Worm (Caenorhabditis elegans) whole organism, L4 larva: ENCODE data around the gene acl-5.

Experiments used
- F37D6.2 ChIP-seq: sonication (generic microtip); optimal IDR thresholded peaks from 2 replicates; lab custom pipeline; 2016; ENCODE audit warnings: mild to moderate bottlenecking, missing genetic modification characterization, missing compliant biosample characterization
- F44E2.7 ChIP-seq: fragments of 200-800 bp; sonication (Bioruptor generic); IDR thresholded peaks from 2 replicates; pipeline ENCODE4 v2.1.2; 2022; ENCODE audit warnings: missing genetic modification characterization, missing compliant biosample characterization
- ZK337.2 ChIP-seq: fragments of 200-800 bp; sonication (Bioruptor generic); IDR thresholded peaks from 2 replicates; pipeline ENCODE4 v1.3.6; 2022; ENCODE audit warnings: missing genetic modification reagents, missing genetic modification characterization, missing compliant biosample characterization
- aha-1 ChIP-seq: fragments of 150-350 bp; peaks from one replicate; lab custom pipeline; 2014; ENCODE audit warnings: missing biosample characterization, missing genetic modification characterization
- aly-2 ChIP-seq: sonication (generic microtip); optimal IDR thresholded peaks from 2 replicates; lab custom pipeline; 2018; ENCODE audit warnings: missing biosample characterization, missing genetic modification characterization
- ceh-20 ChIP-seq: fragments of 200-800 bp; sonication (Bioruptor generic); IDR thresholded peaks from 2 replicates; pipeline ENCODE4 v1.3.6; 2022; ENCODE audit warnings: missing genetic modification reagents, missing genetic modification characterization, missing compliant biosample characterization
- ceh-32 ChIP-seq: sonication (generic microtip); optimal IDR thresholded peaks from 2 replicates; lab custom pipeline; 2016; ENCODE audit warnings: mild to moderate bottlenecking, missing genetic modification characterization, missing compliant biosample characterization; ENCODE audit not compliant: poor library complexity
- cey-2 ChIP-seq: sonication (generic microtip); optimal IDR thresholded peaks from 3 replicates; lab custom pipeline; 2017; ENCODE audit warnings: missing genetic modification characterization, mild to moderate bottlenecking, missing compliant biosample characterization, antibody characterized with exemption, borderline replicate concordance; ENCODE audit not compliant: insufficient read depth
- daf-19 ChIP-seq: fragments of 200-800 bp; sonication (Bioruptor generic); conservative IDR thresholded peaks from 2 replicates; pipeline ENCODE4 v1.3.6; 2022; ENCODE audit warnings: missing genetic modification characterization, missing compliant biosample characterization
- duxl-1 ChIP-seq: sonication (generic microtip); optimal IDR thresholded peaks from 2 replicates; lab custom pipeline; 2016; ENCODE audit warnings: mild to moderate bottlenecking, missing genetic modification characterization, moderate library complexity, missing compliant biosample characterization; ENCODE audit not compliant: poor library complexity
- dve-1 ChIP-seq: sonication (generic microtip); optimal IDR thresholded peaks from 2 replicates; lab custom pipeline; 2017; ENCODE audit warnings: antibody characterized with exemption, mild to moderate bottlenecking, missing genetic modification characterization, missing compliant biosample characterization; ENCODE audit not compliant: insufficient read depth
- egl-27 ChIP-seq: sonication (generic microtip); optimal IDR thresholded peaks from 3 replicates; lab custom pipeline; 2017; ENCODE audit warnings: missing biosample characterization, missing genetic modification reagents, missing genetic modification characterization
- fos-1 ChIP-seq: fragments of 150-350 bp; optimal IDR thresholded peaks from 2 replicates; lab custom pipeline; 2014; ENCODE audit warnings: missing biosample characterization, missing genetic modification characterization
- gei-8 ChIP-seq: fragments of 200-800 bp; sonication (Bioruptor generic); optimal IDR thresholded peaks from 2 replicates; lab custom pipeline; 2018; ENCODE audit warnings: mild to moderate bottlenecking, missing genetic modification characterization, missing compliant biosample characterization
- hif-1 ChIP-seq, 2 experiments: sonication (generic microtip); optimal IDR thresholded peaks; 2 replicates each; lab custom pipeline; 2016 to 2017; ENCODE audit warnings: missing compliant biosample characterization in 2 of 2, missing genetic modification characterization in 2 of 2, missing genetic modification reagents in 2 of 2, missing genotype in 2 of 2, mild to moderate bottlenecking in 1 of 2
- hlh-11 ChIP-seq: fragments of 200-800 bp; sonication (Bioruptor generic); optimal IDR thresholded peaks from 2 replicates; lab custom pipeline; 2018; ENCODE audit warnings: mild to moderate bottlenecking, missing genetic modification characterization, missing compliant biosample characterization
- hlh-30 ChIP-seq: sonication (generic microtip); optimal IDR thresholded peaks from 2 replicates; lab custom pipeline; 2017; ENCODE audit warnings: antibody characterized with exemption, mild to moderate bottlenecking, missing genetic modification characterization, missing compliant biosample characterization; ENCODE audit not compliant: insufficient read depth
- jun-1 ChIP-seq: fragments of 150-350 bp; optimal IDR thresholded peaks from 2 replicates; lab custom pipeline; 2014; ENCODE audit warnings: missing biosample characterization, missing genetic modification reagents, missing genetic modification characterization
- lim-7 ChIP-seq: fragments of 200-800 bp; sonication (Bioruptor generic); IDR thresholded peaks from 2 replicates; pipeline ENCODE4 v1.3.6; 2022; ENCODE audit warnings: missing genetic modification characterization, missing compliant biosample characterization
- lin-38 ChIP-seq: fragments of 200-800 bp; sonication (Bioruptor generic); IDR thresholded peaks from 2 replicates; pipeline ENCODE4 v1.3.6; 2022; ENCODE audit warnings: missing genetic modification reagents, missing genetic modification characterization, missing compliant biosample characterization
- mdt-29 ChIP-seq: fragments of 200-800 bp; sonication (Bioruptor generic); IDR thresholded peaks from 2 replicates; pipeline ENCODE4 v1.3.6; 2022; ENCODE audit warnings: missing genetic modification reagents, missing genetic modification characterization, missing compliant biosample characterization
- pha-4 ChIP-seq, 2 experiments: fragments of 150-350 bp in 1 of 2; fragments of 200-800 bp in 1 of 2; sonication (Bioruptor generic) in 1 of 2; IDR thresholded peaks in 1 of 2; optimal IDR thresholded peaks in 1 of 2; 2 replicates each; pipeline versions ENCODE4 v1.3.6 to Lab custom; 2014 to 2022; ENCODE audit warnings: missing genetic modification characterization in 2 of 2, missing genetic modification reagents in 2 of 2, missing biosample characterization in 1 of 2, missing compliant biosample characterization in 1 of 2
- pqm-1 ChIP-seq: sonication (generic microtip); optimal IDR thresholded peaks from 2 replicates; lab custom pipeline; 2017; ENCODE audit warnings: missing biosample characterization, missing genetic modification characterization
- set-16 ChIP-seq: fragments of 200-800 bp; sonication (Bioruptor generic); IDR thresholded peaks from 2 replicates; pipeline ENCODE4 v1.3.6; 2022; ENCODE audit warnings: missing genetic modification reagents, missing genetic modification characterization, missing compliant biosample characterization
- snpc-1.2 ChIP-seq: fragments of 200-800 bp; sonication (Bioruptor generic); IDR thresholded peaks from 2 replicates; pipeline ENCODE4 v1.3.6; 2022; ENCODE audit warnings: missing genetic modification reagents, missing genetic modification characterization, missing compliant biosample characterization
- snpc-4 ChIP-seq: fragments of 150-350 bp; optimal IDR thresholded peaks from 2 replicates; lab custom pipeline; 2014; ENCODE audit warnings: missing biosample characterization, missing genetic modification characterization
- tra-1 ChIP-seq: fragments of 200-800 bp; sonication (Bioruptor generic); IDR thresholded peaks from 2 replicates; pipeline ENCODE4 v1.3.6; 2022; ENCODE audit warnings: missing genetic modification reagents, missing genetic modification characterization, missing compliant biosample characterization
- unc-62 ChIP-seq, 3 experiments: fragments of 150-350 bp in 1 of 3; sonication (generic microtip); optimal IDR thresholded peaks in 2 of 3; peaks in 1 of 3; 1 replicate in 1 of 3; 2 replicates in 2 of 3; lab custom pipeline; 2014 to 2017; ENCODE audit warnings: missing biosample characterization in 3 of 3, missing genetic modification characterization in 3 of 3, missing genetic modification reagents in 3 of 3, missing genotype in 1 of 3
- zfp-3 ChIP-seq: fragments of 200-800 bp; sonication (Bioruptor generic); conservative IDR thresholded peaks from 2 replicates; pipeline ENCODE4 v1.3.6; 2022; ENCODE audit warnings: missing genetic modification reagents, missing genetic modification characterization, missing compliant biosample characterization
- ztf-11 ChIP-seq: fragments of 150-350 bp; optimal IDR thresholded peaks from 2 replicates; lab custom pipeline; 2014; ENCODE audit warnings: missing biosample characterization, missing genetic modification characterization

acl-5 gene

ce11 chrX:10321401-10321800 lies 5.9 kb downstream of the acl-5 start:
- TF ChIP-seq pqm-1 (tag; lab: Kevin White, UChicago) (no peak), set-16 (GFP tag; lab: Robert Waterston, UW) (peak; percentile 79), lim-7 (GFP tag; lab: Robert Waterston, UW) (no peak), cey-2 (tag; lab: Kevin White, UChicago) (no peak), dve-1 (tag; lab: Kevin White, UChicago) (no peak), aly-2 (tag; lab: Kevin White, UChicago) (no peak), mdt-29 (GFP tag; lab: Robert Waterston, UW) (no peak), aha-1 (peak; percentile 93), snpc-4 (no peak), ceh-32 (tag; lab: Kevin White, UChicago) (no peak), hlh-11 (no peak)

- TF ChIP-seq lin-38 = no peak
- TF ChIP-seq unc-62 (GFP tag; optimal IDR thresholded peaks at IDR 0.05 in 1 of 2; lab: Kevin White, UChicago) = peak in 1 of 2 experiments; percentile 65
- no peak for TF ChIP-seq unc-62 (tag; optimal IDR thresholded peaks at IDR 0.05; lab: Kevin White, UChicago)
- TF ChIP-seq egl-27 (tag; lab: Kevin White, UChicago) = no peak
- TF ChIP-seq dve-1 (tag; lab: Kevin White, UChicago) = no peak
- TF ChIP-seq fos-1 (tag; lab: Kevin White, UChicago) = no peak
- no peak for TF ChIP-seq duxl-1 (tag; lab: Kevin White, UChicago)
Measured at ce11 chrX:10319653-10320052, 7.6 kb downstream of the acl-5 start.

- TF ChIP-seq lin-38 = no peak
- TF ChIP-seq hif-1 (tag; optimal IDR thresholded peaks at IDR 0.05; lab: Kevin White, UChicago) = no peak
- peak; percentile 68 for TF ChIP-seq aha-1
- TF ChIP-seq pha-4 (GFP tag; IDR thresholded peaks at IDR 0.05; lab: Robert Waterston, UW) = no peak
- TF ChIP-seq pha-4 (tag; optimal IDR thresholded peaks at IDR 0.05; lab: Kevin White, UChicago) = no peak
- no peak for TF ChIP-seq hlh-30 (tag; lab: Kevin White, UChicago)
- no peak for TF ChIP-seq ZK337.2 (GFP tag; lab: Robert Waterston, UW)
- TF ChIP-seq F44E2.7 (GFP tag; lab: Robert Waterston, UW) = no peak
- TF ChIP-seq, all 104 proteins: peak for 1
Measured at ce11 chrX:10318437-10318836, 8.8 kb downstream of the acl-5 start.

ce11 chrX:10317565-10317964 lies 9.7 kb downstream of the acl-5 start, which contains the start of gene R07E3.6:
TSS of gene R07E3.6 (plus strand) at chrX:10317722.
- TF ChIP-seq jun-1 (tag; lab: Kevin White, UChicago) (no peak), ceh-32 (tag; lab: Kevin White, UChicago) (no peak), F37D6.2 (tag; lab: Kevin White, UChicago) (no peak), zfp-3 (GFP tag; lab: Robert Waterston, UW) (no peak), unc-62 (GFP tag; optimal IDR thresholded peaks at IDR 0.05 in 1 of 2; lab: Kevin White, UChicago) (peak in 1 of 2 experiments; percentile 34), unc-62 (tag; optimal IDR thresholded peaks at IDR 0.05; lab: Kevin White, UChicago) (no peak)

- TF ChIP-seq tra-1 (GFP tag; lab: Robert Waterston, UW) = no peak
- TF ChIP-seq snpc-1.2 (GFP tag; lab: Robert Waterston, UW) = no peak
- TF ChIP-seq unc-62 (GFP tag; optimal IDR thresholded peaks at IDR 0.05 in 1 of 2; lab: Kevin White, UChicago) = no peak
- TF ChIP-seq unc-62 (tag; optimal IDR thresholded peaks at IDR 0.05; lab: Kevin White, UChicago) = no peak
- TF ChIP-seq gei-8 = no peak
- no peak for TF ChIP-seq ztf-11 (tag; lab: Kevin White, UChicago)
- TF ChIP-seq lim-7 (GFP tag; lab: Robert Waterston, UW) = no peak
- TF ChIP-seq daf-19 = no peak
- no peak for TF ChIP-seq lin-38
- no peak for TF ChIP-seq ceh-20 (GFP tag; lab: Robert Waterston, UW)
Measured at ce11 chrX:10315905-10316304, 11.4 kb downstream of the acl-5 start, which contains the start of gene F41E7.9. TSS of gene F41E7.9 (minus strand) at chrX:10316005.
